Worm (Caenorhabditis elegans): ENCODE measurements around the gene ptr-3.

Gene ptr-3

DNA sequence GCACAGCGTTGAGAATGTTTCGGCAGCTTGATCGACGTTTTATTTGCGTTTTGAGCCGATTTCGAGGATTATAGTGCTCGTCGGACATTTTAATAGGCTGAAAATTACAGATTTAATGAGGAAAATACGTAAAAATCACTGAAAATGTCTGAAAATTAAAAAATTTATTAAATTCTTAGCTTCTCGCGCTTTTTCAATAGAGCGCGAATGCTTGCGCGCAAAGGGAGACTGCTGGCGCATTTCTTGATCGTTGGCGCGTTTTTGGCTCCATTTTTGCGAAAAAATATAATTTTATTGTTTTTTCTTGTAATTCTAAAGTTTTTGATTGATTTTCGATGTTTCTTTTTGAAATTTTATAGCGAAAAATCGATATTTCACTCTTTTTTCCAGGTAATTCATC is 43.5 kb upstream of the ptr-3 start, which contains the start of the genes dnsn-1 and C24H12.4 (continued):
- no peak for TF ChIP-seq F26F4.8 (GFP tag; conservative IDR thresholded peaks at IDR 0.05)
- peak; percentile 66 for TF ChIP-seq php-3 (GFP tag; IDR thresholded peaks at IDR 0.05)
- peak; percentile 10 for TF ChIP-seq aha-1 (tag)
- TF ChIP-seq nhr-11 (tag; optimal IDR thresholded peaks at IDR 0.05) = peak; percentile 82
- peak; percentile 86 for TF ChIP-seq T20F7.1 (GFP tag; optimal IDR thresholded peaks at IDR 0.05)
- TF ChIP-seq ceh-32 (tag; optimal IDR thresholded peaks at IDR 0.05; ENCODE audit: poor library complexity) = peak; percentile 63
- TF ChIP-seq egl-27 (tag; optimal IDR thresholded peaks at IDR 0.05) = no peak
- TF ChIP-seq ces-1 (GFP tag; optimal IDR thresholded peaks at IDR 0.05) = no peak
- no peak for TF ChIP-seq snpc-4 (tag; optimal IDR thresholded peaks at IDR 0.05)
- peak; percentile 98 for TF ChIP-seq lin-38 (GFP tag; IDR thresholded peaks at IDR 0.05)
- TF ChIP-seq nhr-41 (GFP tag; IDR thresholded peaks at IDR 0.05) = no peak
- no peak for TF ChIP-seq unc-39 (tag; optimal IDR thresholded peaks at IDR 0.05)
- no peak for TF ChIP-seq lir-3 (tag; optimal IDR thresholded peaks at IDR 0.05)
- TF ChIP-seq set-16 (GFP tag; IDR thresholded peaks at IDR 0.05) = no peak
- no peak for TF ChIP-seq D1046.2 (GFP tag; IDR thresholded peaks at IDR 0.05)
- TF ChIP-seq spr-3 (GFP tag; optimal IDR thresholded peaks at IDR 0.05) = peak; percentile 40
- peak; percentile 78 for TF ChIP-seq zip-2 (tag; optimal IDR thresholded peaks at IDR 0.05)
- TF ChIP-seq hlh-11 (tag; optimal IDR thresholded peaks at IDR 0.05) = peak; percentile 77
- no peak for TF ChIP-seq mdt-29 (GFP tag; IDR thresholded peaks at IDR 0.05)
- TF ChIP-seq ZK337.2 (GFP tag; IDR thresholded peaks at IDR 0.05) = no peak
- no peak for TF ChIP-seq ceh-28 (tag; optimal IDR thresholded peaks at IDR 0.05)
- TF ChIP-seq nhr-10 (tag; optimal IDR thresholded peaks at IDR 0.05) = no peak
- TF ChIP-seq zfp-3 (GFP tag; conservative IDR thresholded peaks at IDR 0.05) = peak; percentile 75
- TF ChIP-seq nhr-42 (GFP tag; IDR thresholded peaks at IDR 0.05) = peak; percentile 85
- peak; percentile 97 for TF ChIP-seq dpl-1 (GFP tag; optimal IDR thresholded peaks at IDR 0.05)
- peak; percentile 72; the same call in 1 of the 2 replicates for TF ChIP-seq arid-1 (GFP tag; conservative IDR thresholded peaks at IDR 0.05)
- TF ChIP-seq zfp-2 (tag; optimal IDR thresholded peaks at IDR 0.05) = peak; percentile 37
- peak; percentile 47; the same call in 1 of the 2 replicates for TF ChIP-seq ceh-44 (GFP tag; IDR thresholded peaks at IDR 0.05)
- TF ChIP-seq T26A8.4 (GFP tag; IDR thresholded peaks at IDR 0.05) = peak; percentile 89
- TF ChIP-seq nhr-6 (tag; optimal IDR thresholded peaks at IDR 0.05) = peak; percentile 87
- peak in 1 of 2 experiments; percentile 33 for TF ChIP-seq ZK546.5 (tag; optimal IDR thresholded peaks at IDR 0.05)
- peak in 1 of 2 experiments; percentile 67 for TF ChIP-seq hif-1 (tag; optimal IDR thresholded peaks at IDR 0.05)
- TF ChIP-seq ceh-62 (tag; optimal IDR thresholded peaks at IDR 0.05) = no peak
- TF ChIP-seq ceh-20 (GFP tag; IDR thresholded peaks at IDR 0.05) = peak; percentile 77
- peak in 1 of 2 experiments; percentile 48 for TF ChIP-seq daf-16 (GFP tag; optimal IDR thresholded peaks at IDR 0.05)
- no peak for TF ChIP-seq daf-16 (tag; optimal IDR thresholded peaks at IDR 0.05)
- TF ChIP-seq duxl-1 (tag; optimal IDR thresholded peaks at IDR 0.05; ENCODE audit: poor library complexity) = peak; percentile 91
- TF ChIP-seq R02D3.7 (tag; optimal IDR thresholded peaks at IDR 0.05) = no peak
- TF ChIP-seq ama-1 (optimal IDR thresholded peaks at IDR 0.05) = peak; percentile 64
- peak; percentile 80 for TF ChIP-seq pha-4 (GFP tag; IDR thresholded peaks at IDR 0.05)
- TF ChIP-seq pha-4 (tag; optimal IDR thresholded peaks at IDR 0.05) = peak; percentile 77
- TF ChIP-seq F44E2.7 (GFP tag; IDR thresholded peaks at IDR 0.05) = no peak
- no peak for TF ChIP-seq vab-7 (GFP tag; IDR thresholded peaks at IDR 0.05)
- TF ChIP-seq F10B5.3 (tag; optimal IDR thresholded peaks at IDR 0.05) = peak; percentile 74
- TF ChIP-seq egl-43 (GFP tag; IDR thresholded peaks at IDR 0.05) = no peak
- TF ChIP-seq hmg-1.1 (GFP tag; IDR thresholded peaks at IDR 0.05) = peak; percentile 83
- TF ChIP-seq nhr-237 (tag; optimal IDR thresholded peaks at IDR 0.05) = no peak
- TF ChIP-seq tra-1 (GFP tag; IDR thresholded peaks at IDR 0.05) = no peak; the same call in 1 of the 2 replicates
- TF ChIP-seq nhr-102 (tag; optimal IDR thresholded peaks at IDR 0.05) = peak; percentile 89
- TF ChIP-seq daf-8 (GFP tag; IDR thresholded peaks at IDR 0.05) = no peak
- peak; percentile 74 for TF ChIP-seq lin-13 (GFP tag; optimal IDR thresholded peaks at IDR 0.05)
- no peak for TF ChIP-seq pqm-1 (tag; optimal IDR thresholded peaks at IDR 0.05)
- no peak for TF ChIP-seq ztf-11 (tag; optimal IDR thresholded peaks at IDR 0.05)
